Worm (Caenorhabditis elegans): ENCODE data around the gene acs-4.

The acs-4 gene

DNA sequence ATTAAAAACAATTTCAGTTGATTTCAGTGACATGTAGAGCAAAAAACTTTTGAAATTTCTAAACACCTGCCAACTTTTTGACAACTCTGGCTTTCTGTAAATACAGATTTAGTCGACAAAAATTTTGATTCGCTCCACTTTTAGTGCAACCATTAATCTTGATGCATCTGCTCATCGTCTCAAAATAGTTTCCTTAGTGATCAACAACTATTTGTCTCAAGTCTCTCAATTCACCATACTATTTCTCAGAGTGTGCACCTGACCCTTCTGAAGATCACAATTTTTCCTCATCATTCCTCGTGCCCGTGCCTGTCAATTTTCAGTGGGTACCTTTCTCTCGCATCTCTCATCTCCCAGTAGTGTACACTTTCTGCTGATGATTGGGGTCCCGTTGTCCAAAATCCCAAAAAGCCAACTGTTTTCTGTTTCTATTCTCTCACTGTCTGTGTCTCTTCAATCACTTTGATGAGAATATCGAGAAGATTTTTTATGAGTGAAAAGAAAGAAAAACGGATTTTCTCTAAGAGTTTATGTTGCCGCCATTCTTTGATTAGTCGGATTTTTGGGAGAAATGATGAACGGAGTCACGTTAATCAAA is 49.4 kb downstream of the acs-4 start:
- no peak for TF ChIP-seq nhr-12 (tag; optimal IDR thresholded peaks at IDR 0.05)
- TF ChIP-seq blmp-1 (tag; optimal IDR thresholded peaks at IDR 0.05): peak; percentile 74
- no peak for TF ChIP-seq hpl-2 (GFP tag; optimal IDR thresholded peaks at IDR 0.05)
- no peak for TF ChIP-seq ceh-88 (GFP tag; IDR thresholded peaks at IDR 0.05)
- TF ChIP-seq nhr-71 (tag; optimal IDR thresholded peaks at IDR 0.05): peak; percentile 94
- peak in 1 of 2 experiments; percentile 6 for TF ChIP-seq lin-35 (GFP tag; optimal IDR thresholded peaks at IDR 0.05)
- no peak for TF ChIP-seq nhr-77 (tag; optimal IDR thresholded peaks at IDR 0.05)
- TF ChIP-seq efl-3 (GFP tag; optimal IDR thresholded peaks at IDR 0.05): no peak
- no peak for TF ChIP-seq hlh-4 (tag; optimal IDR thresholded peaks at IDR 0.05)
- TF ChIP-seq elt-3 (tag; optimal IDR thresholded peaks at IDR 0.05): no peak
- TF ChIP-seq zag-1 (tag; optimal IDR thresholded peaks at IDR 0.05): no peak
- no peak for TF ChIP-seq F16B12.6 (tag; optimal IDR thresholded peaks at IDR 0.05)
- peak; percentile 43 for TF ChIP-seq dsc-1 (tag; optimal IDR thresholded peaks at IDR 0.05)
- TF ChIP-seq ces-1 (GFP tag; optimal IDR thresholded peaks at IDR 0.05): no peak
- no peak for TF ChIP-seq unc-62 (GFP tag; optimal IDR thresholded peaks at IDR 0.05)
- TF ChIP-seq ztf-11 (tag; optimal IDR thresholded peaks at IDR 0.05): no peak
- no peak for TF ChIP-seq mab-9 (GFP tag; IDR thresholded peaks at IDR 0.05)
- no peak for TF ChIP-seq nhr-90 (tag; optimal IDR thresholded peaks at IDR 0.05; ENCODE audit: poor library complexity)
- TF ChIP-seq isw-1 (GFP tag; IDR thresholded peaks at IDR 0.05): no peak
- no peak for TF ChIP-seq pag-3 (tag; optimal IDR thresholded peaks at IDR 0.05; ENCODE audit: borderline replicate concordance, insufficient read depth)
- no peak for TF ChIP-seq lin-15B (tag; optimal IDR thresholded peaks at IDR 0.05)
- TF ChIP-seq lsy-2 (tag; optimal IDR thresholded peaks at IDR 0.05): peak; percentile 76 to 80
- peak; percentile 31 for TF ChIP-seq lir-3 (tag; optimal IDR thresholded peaks at IDR 0.05; ENCODE audit: poor library complexity)
- no peak for TF ChIP-seq pax-3 (tag; optimal IDR thresholded peaks at IDR 0.05)
- TF ChIP-seq mdl-1 (tag; optimal IDR thresholded peaks at IDR 0.05): peak in 1 of 2 experiments; percentile 14
- peak; percentile 34 for TF ChIP-seq xbp-1 (tag; optimal IDR thresholded peaks at IDR 0.05)
- TF ChIP-seq Y116A8C.19 (tag; optimal IDR thresholded peaks at IDR 0.05; ENCODE audit: borderline replicate concordance): no peak
- TF ChIP-seq nhr-237 (tag; optimal IDR thresholded peaks at IDR 0.05): no peak
- TF ChIP-seq aly-2 (tag; optimal IDR thresholded peaks at IDR 0.05): no peak
- no peak for TF ChIP-seq sptf-1 (tag; optimal IDR thresholded peaks at IDR 0.05)
- TF ChIP-seq vab-15 (tag; optimal IDR thresholded peaks at IDR 0.05): peak; percentile 25
- peak; percentile 54 for TF ChIP-seq mef-2 (tag; optimal IDR thresholded peaks at IDR 0.05)
- no peak for TF ChIP-seq nhr-85 (tag)
- no peak for TF ChIP-seq unc-86 (tag; optimal IDR thresholded peaks at IDR 0.05)
- TF ChIP-seq ceh-8 (GFP tag; optimal IDR thresholded peaks at IDR 0.05): no peak
- TF ChIP-seq lin-14 (GFP tag; optimal IDR thresholded peaks at IDR 0.05): peak; percentile 90
- TF ChIP-seq alr-1 (tag; optimal IDR thresholded peaks at IDR 0.05; ENCODE audit: borderline replicate concordance): no peak
- TF ChIP-seq egl-27 (tag; optimal IDR thresholded peaks at IDR 0.05): no peak
- TF ChIP-seq snpc-4 (tag; optimal IDR thresholded peaks at IDR 0.05): no peak
- TF ChIP-seq unc-30 (tag; optimal IDR thresholded peaks at IDR 0.05): no peak
- peak; percentile 79 for TF ChIP-seq nhr-19 (GFP tag; conservative IDR thresholded peaks at IDR 0.05)
- peak; percentile 63 for TF ChIP-seq mep-1 (tag; optimal IDR thresholded peaks at IDR 0.05)
- no peak for TF ChIP-seq ceh-90 (tag; optimal IDR thresholded peaks at IDR 0.05)
- peak; percentile 39 for TF ChIP-seq nhr-47 (tag; optimal IDR thresholded peaks at IDR 0.05)
- TF ChIP-seq ceh-82 (tag; optimal IDR thresholded peaks at IDR 0.05): no peak
- no peak for TF ChIP-seq irx-1 (tag; optimal IDR thresholded peaks at IDR 0.05)
- no peak for TF ChIP-seq pqm-1 (tag; optimal IDR thresholded peaks at IDR 0.05)
- no peak for TF ChIP-seq ama-1 (optimal IDR thresholded peaks at IDR 0.05)
- TF ChIP-seq nhr-84 (tag; optimal IDR thresholded peaks at IDR 0.05): no peak
- TF ChIP-seq tbx-2 (tag; optimal IDR thresholded peaks at IDR 0.05): peak; percentile 58
- no peak for TF ChIP-seq elt-2 (tag; optimal IDR thresholded peaks at IDR 0.05)
- TF ChIP-seq efl-1 (optimal IDR thresholded peaks at IDR 0.05): peak; percentile 22 to 52
- peak; percentile 23 to 81 for TF ChIP-seq efl-1 (GFP tag; optimal IDR thresholded peaks at IDR 0.05 in 1 of 2)
